Worm (Caenorhabditis elegans): ENCODE data around the gene gst-31.

- TF ChIP-seq B0310.2 (tag; optimal IDR thresholded peaks at IDR 0.05) (no peak), ama-1 (optimal IDR thresholded peaks at IDR 0.05) (no peak), ceh-13 (GFP tag; optimal IDR thresholded peaks at IDR 0.05) (no peak), flt-1 (GFP tag; IDR thresholded peaks at IDR 0.05) (no peak), hnd-1 (tag; optimal IDR thresholded peaks at IDR 0.05) (no peak), aly-1 (tag; optimal IDR thresholded peaks at IDR 0.05) (no peak), F13C5.2 (tag; optimal IDR thresholded peaks at IDR 0.05) (no peak), ceh-36 (tag; optimal IDR thresholded peaks at IDR 0.05) (no peak), tbx-11 (GFP tag; IDR thresholded peaks at IDR 0.05) (no peak), scrt-1 (GFP tag; IDR thresholded peaks at IDR 0.05) (no peak), ets-7 (tag; optimal IDR thresholded peaks at IDR 0.05) (no peak), hmbx-1 (tag; optimal IDR thresholded peaks at IDR 0.05) (no peak), tra-4 (tag; optimal IDR thresholded peaks at IDR 0.05) (no peak)
These were observed 39.0 kb upstream of the gst-31 start for ce11 chrII:15213732-15214131.
